Worm (Caenorhabditis elegans) whole organism, L3 larva: ENCODE data around the gene fbxb-35.

Experiments
- ama-1 ChIP-seq: fragments of 150-350 bp; optimal IDR thresholded peaks from 2 replicates; lab custom pipeline; 2018
- elt-1 ChIP-seq: fragments of 150-350 bp; optimal IDR thresholded peaks from 2 replicates; lab custom pipeline; 2014; ENCODE audit warnings: missing biosample characterization, missing genetic modification characterization
- elt-2 ChIP-seq: sonication (generic microtip); optimal IDR thresholded peaks from 2 replicates; lab custom pipeline; 2016; ENCODE audit warnings: missing genetic modification reagents, mild to moderate bottlenecking, missing genetic modification characterization, missing compliant biosample characterization
- fkh-10 ChIP-seq: sonication (generic microtip); optimal IDR thresholded peaks from 2 replicates; lab custom pipeline; 2017; ENCODE audit warnings: missing biosample characterization, missing genetic modification reagents, missing genetic modification characterization
- lin-15B ChIP-seq: fragments of 150-350 bp; optimal IDR thresholded peaks from 2 replicates; lab custom pipeline; 2014; ENCODE audit warnings: missing biosample characterization, missing genetic modification characterization
- mdl-1 ChIP-seq: fragments of 150-350 bp; optimal IDR thresholded peaks from 2 replicates; lab custom pipeline; 2014; ENCODE audit warnings: missing biosample characterization, missing genetic modification characterization
- unc-39 ChIP-seq: sonication (generic microtip); optimal IDR thresholded peaks from 4 replicates; lab custom pipeline; 2017; ENCODE audit warnings: missing biosample characterization, missing genetic modification characterization
- ztf-11 ChIP-seq: fragments of 150-350 bp; optimal IDR thresholded peaks from 2 replicates; lab custom pipeline; 2014; ENCODE audit warnings: missing biosample characterization, missing genetic modification characterization

DNA sequence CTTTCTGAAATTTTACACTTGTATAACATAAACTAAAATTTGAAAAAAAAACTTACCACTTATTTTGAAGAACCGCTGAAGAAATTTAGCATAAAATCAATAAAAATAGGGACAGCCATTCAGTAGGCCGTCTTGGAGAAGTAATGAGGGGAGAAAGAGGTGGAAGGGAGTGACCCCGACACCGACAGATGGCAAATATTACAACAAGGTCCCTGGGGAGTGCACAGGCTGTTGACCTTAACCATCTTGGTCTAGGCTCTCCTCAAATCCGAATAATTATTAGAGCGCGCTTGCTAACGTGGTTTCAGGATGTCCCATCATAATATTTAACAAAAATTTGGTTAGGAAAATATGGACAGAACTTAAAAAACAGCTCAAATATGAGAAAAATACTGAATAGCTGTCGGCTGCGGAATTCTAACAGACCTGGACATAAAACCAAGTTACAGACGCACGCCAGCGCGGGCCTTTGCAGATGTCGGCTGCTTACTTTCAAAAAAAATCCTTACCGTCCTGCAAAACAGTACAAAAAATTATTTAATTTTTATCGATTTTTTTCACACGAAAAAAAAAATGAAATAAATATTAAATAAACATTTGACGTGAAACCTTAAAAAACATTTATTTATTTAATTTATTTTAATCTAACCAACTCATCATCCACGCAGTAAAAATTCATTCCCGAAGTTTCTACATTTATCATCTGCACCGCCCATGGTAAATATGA is 43.6 kb downstream of the fbxb-35 start, which contains the start of gene T16A1.2:
- TF ChIP-seq unc-39 (tag; lab: Kevin White, UChicago) (no peak), fkh-10 (no peak), ztf-11 (tag; lab: Kevin White, UChicago) (no peak), elt-2 (tag; lab: Kevin White, UChicago) (no peak), elt-1 (no peak), lin-15B (tag; lab: Kevin White, UChicago) (no peak), mdl-1 (tag; lab: Kevin White, UChicago) (no peak), ama-1 (lab: Kevin White, UChicago) (no peak)
